Worm (Caenorhabditis elegans): ENCODE results near the gene fbxb-63.

The fbxb-63 gene

ce11 chrV:19299262-19299661 is 4.3 kb downstream of the fbxb-63 start, which contains the start of gene F55C9.14:
Gene F55C9.14, plus strand, starts transcription at chrV:19299562.
- TF ChIP-seq rnt-1 (tag; optimal IDR thresholded peaks at IDR 0.05) (no peak), eyg-1 (tag; optimal IDR thresholded peaks at IDR 0.05) (no peak), ahr-1 (tag; optimal IDR thresholded peaks at IDR 0.05) (no peak), lim-6 (tag; optimal IDR thresholded peaks at IDR 0.05) (no peak), fkh-10 (GFP tag; optimal IDR thresholded peaks at IDR 0.05) (no peak), F13H6.1 (tag; optimal IDR thresholded peaks at IDR 0.05) (no peak), Y22D7AL.16 (tag; optimal IDR thresholded peaks at IDR 0.05) (no peak), ceh-31 (tag; optimal IDR thresholded peaks at IDR 0.05) (no peak)

- no peak for TF ChIP-seq pag-3 (tag; optimal IDR thresholded peaks at IDR 0.05; ENCODE audit: borderline replicate concordance)
- no peak for TF ChIP-seq C08G9.2 (tag; optimal IDR thresholded peaks at IDR 0.05)
- TF ChIP-seq ceh-31 (tag; optimal IDR thresholded peaks at IDR 0.05) = no peak
- no peak for TF ChIP-seq ref-2 (tag; optimal IDR thresholded peaks at IDR 0.05)
These were observed 6.0 kb downstream of the fbxb-63 start, which contains the start of gene fbxb-60 for ce11 chrV:19297510-19297909. Gene fbxb-60, plus strand, starts transcription at chrV:19297810.

DNA sequence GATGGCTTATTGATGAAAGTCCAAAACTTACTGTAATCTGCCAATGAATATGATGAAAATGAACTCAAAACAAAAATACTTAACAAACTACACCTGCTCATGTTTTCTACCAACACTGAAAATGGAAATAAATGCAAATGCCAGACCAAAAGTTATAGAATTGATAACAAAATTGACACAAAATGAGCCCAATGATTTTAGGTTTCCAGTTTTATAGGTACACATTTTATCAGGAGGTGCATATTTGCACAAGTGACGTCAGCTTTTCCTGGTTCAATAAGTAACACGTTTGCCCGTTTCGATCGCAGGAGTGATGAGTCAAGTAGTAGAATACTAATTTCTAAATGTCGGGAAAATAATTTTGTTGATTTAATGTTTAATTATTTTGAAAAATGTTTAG is 6.8 kb downstream of the fbxb-63 start, which contains the start of gene F55C9.6:
TSS of gene F55C9.6 (minus strand) at position 101 of the 400 bp plus-strand sequence.
- no peak for TF ChIP-seq sdc-2 (tag; optimal IDR thresholded peaks at IDR 0.05)
- TF ChIP-seq zip-5 (tag; optimal IDR thresholded peaks at IDR 0.05) = no peak
- TF ChIP-seq ttx-3 (tag; optimal IDR thresholded peaks at IDR 0.05) = no peak
- no peak for TF ChIP-seq unc-86 (tag; optimal IDR thresholded peaks at IDR 0.05)
- TF ChIP-seq pag-3 (tag; optimal IDR thresholded peaks at IDR 0.05; ENCODE audit: borderline replicate concordance) = no peak
- no peak for TF ChIP-seq sox-2 (GFP tag; IDR thresholded peaks at IDR 0.05)
- no peak for TF ChIP-seq lin-11 (tag; optimal IDR thresholded peaks at IDR 0.05)
- no peak for TF ChIP-seq ceh-34 (tag; optimal IDR thresholded peaks at IDR 0.05)
- no peak for TF ChIP-seq C38D4.7 (GFP tag; optimal IDR thresholded peaks at IDR 0.05)

- TF ChIP-seq syd-9 (tag; optimal IDR thresholded peaks at IDR 0.05) (no peak), fkh-10 (GFP tag; optimal IDR thresholded peaks at IDR 0.05) (no peak), unc-42 (tag; optimal IDR thresholded peaks at IDR 0.05) (no peak), unc-86 (tag; optimal IDR thresholded peaks at IDR 0.05) (no peak), nfya-1 (tag; optimal IDR thresholded peaks at IDR 0.05) (no peak)
These were observed 10.5 kb downstream of the fbxb-63 start, which contains the start of gene F55C9.5 for ce11 chrV:19293025-19293424. Gene F55C9.5, minus strand, starts transcription at chrV:19293125.

DNA sequence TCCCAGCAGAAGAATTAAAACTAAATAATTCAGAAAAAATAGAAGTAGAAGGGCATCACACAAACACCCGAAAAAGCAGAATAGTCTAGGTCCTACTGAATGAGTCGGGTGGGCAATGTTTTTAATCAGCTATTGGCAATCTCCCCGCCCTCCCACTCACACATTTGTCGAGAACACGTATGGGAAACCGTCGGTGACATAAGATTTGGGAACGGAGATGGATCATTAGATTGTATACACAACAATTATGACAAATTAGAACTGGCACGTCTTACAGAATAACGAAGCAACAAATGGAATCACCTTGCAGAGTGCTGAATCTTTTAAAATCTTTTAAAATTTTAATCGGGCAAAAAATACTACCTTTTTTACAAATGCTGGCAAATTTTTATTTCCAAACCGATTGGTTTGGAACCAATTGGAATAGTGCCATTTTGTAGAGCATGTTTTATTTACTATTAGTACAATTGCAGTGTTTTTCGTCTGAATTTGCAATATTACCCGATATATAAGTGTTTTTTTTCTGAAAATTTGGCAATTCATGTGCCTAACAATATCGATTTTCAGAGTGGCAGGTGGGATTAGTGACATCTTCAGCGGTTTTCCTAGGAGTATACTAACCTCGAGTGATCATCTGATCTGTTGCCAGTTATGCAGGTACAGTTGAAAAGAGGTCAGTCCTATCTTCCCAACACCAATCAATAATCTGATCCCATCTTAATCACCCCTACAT is 15.3 kb downstream of the fbxb-63 start, which contains the start of the genes F55C9.3 and fbxb-57:
TSS of gene F55C9.3 (minus strand) at position 101 of the 733 bp plus-strand sequence.
TSS of gene fbxb-57 (plus strand) at position 683 of the 733 bp plus-strand sequence.
- TF ChIP-seq zip-5 (tag; optimal IDR thresholded peaks at IDR 0.05) (no peak), nfya-1 (tag; optimal IDR thresholded peaks at IDR 0.05) (no peak), ref-2 (tag; optimal IDR thresholded peaks at IDR 0.05) (no peak), madf-2 (tag; optimal IDR thresholded peaks at IDR 0.05) (no peak), pros-1 (tag; optimal IDR thresholded peaks at IDR 0.05) (no peak), fkh-6 (tag; optimal IDR thresholded peaks at IDR 0.05) (no peak), ceh-45 (GFP tag; IDR thresholded peaks at IDR 0.05) (no peak), elt-2 (tag; optimal IDR thresholded peaks at IDR 0.05) (no peak), hlh-15 (tag; optimal IDR thresholded peaks at IDR 0.05) (no peak), gmeb-2 (tag; optimal IDR thresholded peaks at IDR 0.05) (no peak), unc-55 (GFP tag; optimal IDR thresholded peaks at IDR 0.05) (no peak), C38D4.7 (GFP tag; optimal IDR thresholded peaks at IDR 0.05) (no peak), ceh-48 (tag; optimal IDR thresholded peaks at IDR 0.05) (no peak)

ce11 chrV:19285921-19286320 is 17.6 kb downstream of the fbxb-63 start:
- TF ChIP-seq nhr-232 (tag; optimal IDR thresholded peaks at IDR 0.05) (no peak), unc-86 (tag; optimal IDR thresholded peaks at IDR 0.05) (no peak), unc-3 (GFP tag; conservative IDR thresholded peaks at IDR 0.05) (no peak), unc-3 (tag; optimal IDR thresholded peaks at IDR 0.05) (no peak)
